Fruit fly (Drosophila melanogaster) whole organism, embryonic: ENCODE measurements around the gene CG4133.

Source experiments
- Atf-2 ChIP-seq: fragments of 200-800 bp; sonication (Bioruptor generic); optimal IDR thresholded peaks from 2 replicates; lab custom pipeline; 2016; ENCODE audit warnings: missing biosample characterization, missing genetic modification characterization
- B-H2 ChIP-seq: fragments of 200-800 bp; sonication (Bioruptor generic); optimal IDR thresholded peaks from 2 replicates; lab custom pipeline; 2018; ENCODE audit warnings: missing biosample characterization, mild to moderate bottlenecking, missing genetic modification characterization
- CG11723 ChIP-seq: fragments of 200-800 bp; sonication (Bioruptor generic); optimal IDR thresholded peaks from 2 replicates; lab custom pipeline; 2017; ENCODE audit warnings: missing biosample characterization, mild to moderate bottlenecking, missing genetic modification characterization
- CG12659 ChIP-seq: fragments of 200-800 bp; sonication (Bioruptor generic); optimal IDR thresholded peaks from 3 replicates; lab custom pipeline; 2017; ENCODE audit warnings: mild to moderate bottlenecking, missing biosample characterization, missing genetic modification reagents, missing genetic modification characterization
- CG12769 ChIP-seq: fragments of 200-800 bp; sonication (Bioruptor generic); optimal IDR thresholded peaks from 2 replicates; lab custom pipeline; 2019; ENCODE audit warnings: missing biosample characterization, mild to moderate bottlenecking, missing genetic modification characterization, moderate library complexity
- CG13287 ChIP-seq: fragments of 200-800 bp; sonication (Bioruptor generic); IDR thresholded peaks from 2 replicates; pipeline ENCODE4 v1.3.6; 2022; ENCODE audit warnings: missing biosample characterization, missing genetic modification characterization; ENCODE audit not compliant: partially characterized antibody
- CG13296 ChIP-seq: fragments of 200-800 bp; sonication (Bioruptor generic); optimal IDR thresholded peaks from 3 replicates; lab custom pipeline; 2018; ENCODE audit warnings: missing biosample characterization, mild to moderate bottlenecking, missing genetic modification characterization
- CG15601 ChIP-seq: fragments of 200-800 bp; sonication (Bioruptor generic); optimal IDR thresholded peaks from 3 replicates; lab custom pipeline; 2019; ENCODE audit warnings: missing biosample characterization, mild to moderate bottlenecking, missing genetic modification characterization, moderate library complexity
- CG1603 ChIP-seq: fragments of 200-800 bp; sonication (Bioruptor generic); optimal IDR thresholded peaks from 2 replicates; lab custom pipeline; 2019; ENCODE audit warnings: missing biosample characterization, mild to moderate bottlenecking, missing genetic modification characterization, moderate library complexity
- CG17385 ChIP-seq: fragments of 200-800 bp; sonication (Bioruptor generic); optimal IDR thresholded peaks from 3 replicates; lab custom pipeline; 2018; ENCODE audit warnings: missing biosample characterization, mild to moderate bottlenecking, missing genetic modification characterization
- CG18619 ChIP-seq: fragments of 200-800 bp; sonication (Bioruptor generic); optimal IDR thresholded peaks from 3 replicates; lab custom pipeline; 2017; ENCODE audit warnings: missing biosample characterization, mild to moderate bottlenecking, missing genetic modification characterization
- CG2712 ChIP-seq: fragments of 200-800 bp; optimal IDR thresholded peaks from 3 replicates; lab custom pipeline; 2019; ENCODE audit warnings: missing biosample characterization, mild to moderate bottlenecking, missing genetic modification characterization, moderate library complexity
- CG3407 ChIP-seq: fragments of 200-800 bp; sonication (Bioruptor generic); optimal IDR thresholded peaks from 2 replicates; lab custom pipeline; 2018; ENCODE audit warnings: missing biosample characterization, mild to moderate bottlenecking, missing genetic modification characterization
- CG34376 ChIP-seq: fragments of 200-800 bp; sonication (Bioruptor generic); optimal IDR thresholded peaks from 2 replicates; lab custom pipeline; 2018; ENCODE audit warnings: missing biosample characterization, mild to moderate bottlenecking, missing genetic modification characterization
- CG6272 ChIP-seq: fragments of 200-800 bp; sonication (Bioruptor generic); IDR thresholded peaks from 2 replicates; pipeline ENCODE4 v1.3.6; 2022; ENCODE audit warnings: missing biosample characterization, missing genetic modification characterization
- CG6854 ChIP-seq: fragments of 200-800 bp; sonication (Bioruptor generic); optimal IDR thresholded peaks from 3 replicates; lab custom pipeline; 2017; ENCODE audit warnings: missing biosample characterization, mild to moderate bottlenecking, missing genetic modification characterization
- CG7556 ChIP-seq: fragments of 200-800 bp; sonication (Bioruptor generic); optimal IDR thresholded peaks from 2 replicates; lab custom pipeline; 2017; ENCODE audit warnings: missing biosample characterization, mild to moderate bottlenecking, missing genetic modification characterization
- CG7745 ChIP-seq: fragments of 200-800 bp; sonication (Bioruptor generic); optimal IDR thresholded peaks from 2 replicates; lab custom pipeline; 2018; ENCODE audit warnings: missing biosample characterization, mild to moderate bottlenecking, missing genetic modification characterization, moderate library complexity
- CG7839 ChIP-seq: fragments of 200-800 bp; sonication (Bioruptor generic); optimal IDR thresholded peaks from 3 replicates; lab custom pipeline; 2018; ENCODE audit warnings: missing biosample characterization, mild to moderate bottlenecking, missing genetic modification characterization, moderate library complexity
- CG8924 ChIP-seq: fragments of 200-800 bp; optimal IDR thresholded peaks from 3 replicates; lab custom pipeline; 2019; ENCODE audit warnings: missing biosample characterization, mild to moderate bottlenecking, missing genetic modification characterization, moderate library complexity
- Dp ChIP-seq: fragments of 200-800 bp; sonication (Bioruptor generic); optimal IDR thresholded peaks from 2 replicates; lab custom pipeline; 2018; ENCODE audit warnings: missing biosample characterization, mild to moderate bottlenecking, missing genetic modification characterization, moderate library complexity
- ERR ChIP-seq: fragments of 200-800 bp; sonication (Bioruptor generic); optimal IDR thresholded peaks from 2 replicates; lab custom pipeline; 2016; ENCODE audit warnings: missing biosample characterization, missing genetic modification characterization
- H15 ChIP-seq: fragments of 200-800 bp; sonication (Bioruptor generic); IDR thresholded peaks from 3 replicates; pipeline ENCODE4 v1.3.6; 2022; ENCODE audit warnings: missing biosample characterization, missing genetic modification characterization
- Hmr ChIP-seq: fragments of 200-800 bp; sonication (Bioruptor generic); optimal IDR thresholded peaks from 3 replicates; lab custom pipeline; 2017; ENCODE audit warnings: mild to moderate bottlenecking, missing biosample characterization, missing genetic modification reagents, missing genetic modification characterization
- Kr ChIP-seq: fragments of 200-800 bp; sonication (Bioruptor generic); optimal IDR thresholded peaks from 2 replicates; lab custom pipeline; 2017; ENCODE audit warnings: missing biosample characterization, mild to moderate bottlenecking, missing genetic modification characterization
- Lhr ChIP-seq: fragments of 200-800 bp; sonication (Bioruptor generic); optimal IDR thresholded peaks from 3 replicates; lab custom pipeline; 2017; ENCODE audit warnings: mild to moderate bottlenecking, missing biosample characterization, missing genetic modification reagents, missing genetic modification characterization
- Lim3 ChIP-seq: fragments of 200-800 bp; sonication (Bioruptor generic); IDR thresholded peaks from 2 replicates; pipeline ENCODE4 v1.3.6; 2022; ENCODE audit warnings: missing biosample characterization, missing genetic modification characterization
- Mes4 ChIP-seq: fragments of 200-800 bp; sonication (Bioruptor generic); optimal IDR thresholded peaks from 2 replicates; lab custom pipeline; 2016; ENCODE audit warnings: missing biosample characterization, missing genetic modification characterization
- Neu2 ChIP-seq: fragments of 200-800 bp; sonication (Bioruptor generic); optimal IDR thresholded peaks from 3 replicates; lab custom pipeline; 2016; ENCODE audit warnings: missing biosample characterization, missing genetic modification characterization, borderline replicate concordance
- PHDP ChIP-seq: fragments of 200-800 bp; sonication (Bioruptor generic); optimal IDR thresholded peaks from 3 replicates; lab custom pipeline; 2018; ENCODE audit warnings: missing biosample characterization, mild to moderate bottlenecking, missing genetic modification characterization, moderate library complexity
- Side ChIP-seq: fragments of 200-800 bp; sonication (Bioruptor generic); optimal IDR thresholded peaks from 2 replicates; lab custom pipeline; 2016; ENCODE audit warnings: missing biosample characterization, missing genetic modification characterization
- Usf ChIP-seq: fragments of 200-800 bp; sonication (Bioruptor generic); optimal IDR thresholded peaks from 2 replicates; lab custom pipeline; 2017; ENCODE audit warnings: missing genotype, missing biosample characterization, missing genetic modification characterization
- az2 ChIP-seq: fragments of 200-800 bp; sonication (Bioruptor generic); optimal IDR thresholded peaks from 3 replicates; lab custom pipeline; 2016; ENCODE audit warnings: missing biosample characterization, missing genetic modification characterization
- bbx ChIP-seq: fragments of 200-800 bp; sonication (Bioruptor generic); IDR thresholded peaks from 2 replicates; pipeline ENCODE4 v1.3.6; 2022; ENCODE audit warnings: missing biosample characterization, missing genetic modification characterization; ENCODE audit not compliant: partially characterized antibody
- br ChIP-seq: fragments of >200 bp; optimal IDR thresholded peaks from 2 replicates; lab custom pipeline; 2017
- danr ChIP-seq: fragments of 200-800 bp; sonication (Bioruptor generic); IDR thresholded peaks from 2 replicates; pipeline ENCODE4 v1.3.6; 2022; ENCODE audit warnings: missing biosample characterization, missing genetic modification characterization
- ems ChIP-seq: fragments of 200-800 bp; sonication (Bioruptor generic); optimal IDR thresholded peaks from 3 replicates; lab custom pipeline; 2016; ENCODE audit warnings: missing biosample characterization, missing genetic modification characterization
- ewg ChIP-seq: fragments of 200-800 bp; sonication (Bioruptor generic); optimal IDR thresholded peaks from 3 replicates; lab custom pipeline; 2017; ENCODE audit warnings: mild to moderate bottlenecking, missing biosample characterization, missing genetic modification reagents, missing genetic modification characterization
- gem ChIP-seq: fragments of 200-800 bp; sonication (Bioruptor generic); optimal IDR thresholded peaks from 2 replicates; lab custom pipeline; 2019; ENCODE audit warnings: missing biosample characterization, mild to moderate bottlenecking, missing genetic modification characterization, moderate library complexity
- gro ChIP-seq: fragments of 200-800 bp; sonication (Bioruptor generic); optimal IDR thresholded peaks from 2 replicates; lab custom pipeline; 2016; ENCODE audit warnings: missing biosample characterization, missing genetic modification characterization
- kah ChIP-seq: fragments of 200-800 bp; sonication (Bioruptor generic); optimal IDR thresholded peaks from 2 replicates; lab custom pipeline; 2018; ENCODE audit warnings: missing biosample characterization, mild to moderate bottlenecking, missing genetic modification characterization
- nerfin-2 ChIP-seq: fragments of 200-800 bp; sonication (Bioruptor generic); IDR thresholded peaks from 2 replicates; pipeline ENCODE4 v1.3.6; 2022; ENCODE audit warnings: missing biosample characterization, missing genetic modification characterization; ENCODE audit not compliant: partially characterized antibody
- oc ChIP-seq: fragments of 200-800 bp; sonication (Bioruptor generic); optimal IDR thresholded peaks from 2 replicates; lab custom pipeline; 2018; ENCODE audit warnings: missing biosample characterization, mild to moderate bottlenecking, missing genetic modification characterization, moderate library complexity
- org-1 ChIP-seq: fragments of 200-800 bp; sonication (Bioruptor generic); optimal IDR thresholded peaks from 2 replicates; lab custom pipeline; 2017; ENCODE audit warnings: missing biosample characterization, missing genetic modification characterization
- pnt ChIP-seq: fragments of 200-800 bp; sonication (Bioruptor generic); optimal IDR thresholded peaks from 3 replicates; lab custom pipeline; 2016; ENCODE audit warnings: missing biosample characterization, missing genetic modification characterization
- ro ChIP-seq: fragments of 200-800 bp; sonication (Bioruptor generic); IDR thresholded peaks from 2 replicates; pipeline ENCODE4 v1.3.6; 2022; ENCODE audit warnings: missing biosample characterization, missing genetic modification characterization
- sob ChIP-seq: fragments of 200-800 bp; sonication (Bioruptor generic); IDR thresholded peaks from 2 replicates; pipeline ENCODE4 v1.3.6; 2022; ENCODE audit warnings: missing biosample characterization, missing genetic modification characterization
- sqz ChIP-seq: fragments of 200-800 bp; sonication (Bioruptor generic); optimal IDR thresholded peaks from 3 replicates; lab custom pipeline; 2018; ENCODE audit warnings: missing biosample characterization, mild to moderate bottlenecking, missing genetic modification characterization
- tll ChIP-seq, 2 experiments: fragments of 200-800 bp in 1 of 2; fragments of >200 bp in 1 of 2; sonication (Bioruptor generic) in 1 of 2; optimal IDR thresholded peaks; 2 replicates each; lab custom pipeline; 2017 to 2019; ENCODE audit warnings: missing biosample characterization in 2 of 2, missing genetic modification characterization in 2 of 2, mild to moderate bottlenecking in 1 of 2, moderate library complexity in 1 of 2
- zfh2 ChIP-seq: fragments of 200-800 bp; sonication (Bioruptor generic); optimal IDR thresholded peaks from 2 replicates; lab custom pipeline; 2016; ENCODE audit warnings: missing biosample characterization, missing genetic modification characterization

Gene CG4133

dm6 chr2L:485825-486240 is 30.5 kb downstream of the CG4133 start (continued):
- peak; percentile 95 for TF ChIP-seq CG15601 (tag; lab: Kevin White, UChicago)
- no peak for TF ChIP-seq CG13287
- peak; percentile 80 for TF ChIP-seq kah (GFP tag; lab: Kevin White, UChicago)
- no peak for TF ChIP-seq CG6272 (GFP tag; lab: Robert Waterston, UW)
- TF ChIP-seq H15 (GFP tag; lab: Robert Waterston, UW), result peak; percentile 82
- TF ChIP-seq az2 (GFP tag; lab: Kevin White, UChicago), result peak; percentile 60
- peak; percentile 45 for TF ChIP-seq Usf (GFP tag; lab: Kevin White, UChicago)
- TF ChIP-seq Lim3 (GFP tag; lab: Robert Waterston, UW), result peak; percentile 28; the same call in 1 of the 2 replicates
- TF ChIP-seq CG12659 (GFP tag; lab: Kevin White, UChicago), result peak; percentile 89
- peak; percentile 96 for TF ChIP-seq Side (GFP tag; lab: Kevin White, UChicago)
- peak; percentile 78 for TF ChIP-seq CG8924
- peak; percentile 91 for TF ChIP-seq CG17385
- TF ChIP-seq ERR (GFP tag; lab: Kevin White, UChicago), result peak; percentile 89
- peak; percentile 83 for TF ChIP-seq B-H2
- TF ChIP-seq CG34376, result peak; percentile 94
- peak; percentile 93 for TF ChIP-seq CG18619 (GFP tag; lab: Kevin White, UChicago)
- TF ChIP-seq CG12769 (tag; lab: Kevin White, UChicago), result peak; percentile 84
- peak; percentile 79 for TF ChIP-seq CG6854
- TF ChIP-seq CG2712 (tag; lab: Kevin White, UChicago), result peak; percentile 65
- TF ChIP-seq sqz (GFP tag; lab: Kevin White, UChicago), result peak; percentile 75
- peak; percentile 89 for TF ChIP-seq sob (GFP tag; lab: Robert Waterston, UW)
- TF ChIP-seq oc (tag; lab: Kevin White, UChicago), result peak; percentile 90
- TF ChIP-seq gro (GFP tag; lab: Kevin White, UChicago), result peak; percentile 69
- TF ChIP-seq CG13296 (GFP tag; lab: Kevin White, UChicago), result peak; percentile 93
- TF ChIP-seq Neu2, result no peak
- peak; percentile 90 for TF ChIP-seq CG1603
- TF ChIP-seq ems (GFP tag; lab: Kevin White, UChicago), result peak; percentile 86
- peak; percentile 81 for TF ChIP-seq pnt (GFP tag; lab: Kevin White, UChicago)
- TF ChIP-seq CG7839, result peak; percentile 57
- TF ChIP-seq ewg (GFP tag; lab: Kevin White, UChicago), result peak; percentile 85
- no peak for TF ChIP-seq br
- TF ChIP-seq Mes4 (GFP tag; lab: Kevin White, UChicago), result peak; percentile 95
- TF ChIP-seq CG11723 (GFP tag; lab: Kevin White, UChicago), result peak; percentile 93
- TF ChIP-seq bbx (GFP tag; lab: Robert Waterston, UW), result no peak
- peak; percentile 94 for TF ChIP-seq org-1 (GFP tag; lab: Kevin White, UChicago)
- peak; percentile 98 for TF ChIP-seq CG3407 (GFP tag; lab: Kevin White, UChicago)
- peak; percentile 81 for TF ChIP-seq gem (tag; lab: Kevin White, UChicago)
- peak in 1 of 2 experiments; percentile 37 for TF ChIP-seq tll (GFP tag; optimal IDR thresholded peaks at IDR 0.05; lab: Kevin White, UChicago)
- peak; percentile 87 for TF ChIP-seq Kr (GFP tag; lab: Kevin White, UChicago)
- TF ChIP-seq danr (GFP tag; lab: Robert Waterston, UW), result peak; percentile 53
- peak; percentile 40 for TF ChIP-seq zfh2 (GFP tag; lab: Kevin White, UChicago)
- TF ChIP-seq Atf-2 (GFP tag; lab: Kevin White, UChicago), result peak; percentile 84
- TF ChIP-seq CG7745 (tag; lab: Kevin White, UChicago), result peak; percentile 81
- TF ChIP-seq PHDP (tag; lab: Kevin White, UChicago), result peak; percentile 81
- peak; percentile 87 for TF ChIP-seq CG7556 (GFP tag; lab: Kevin White, UChicago)
- no peak for TF ChIP-seq nerfin-2
- peak; percentile 9 for TF ChIP-seq Dp
- peak; percentile 54; the same call in 1 of the 2 replicates for TF ChIP-seq ro (GFP tag; lab: Robert Waterston, UW)
- peak; percentile 86 for TF ChIP-seq Lhr (GFP tag; lab: Kevin White, UChicago)
- TF ChIP-seq Hmr (GFP tag; lab: Kevin White, UChicago), result peak; percentile 94
